Fruit fly (Drosophila melanogaster): ENCODE data around the gene CG11417.

Gene CG11417

dm6 chrX:1370104-1370802, 16.4 kb downstream of the CG11417 start, which contains the start of gene ssx (continued):
- TF ChIP-seq CG17361 (GFP tag; IDR thresholded peaks at IDR 0.05) = 0 out of 3 replicates have a peak, but pooled peaks have one; percentile 16
- TF ChIP-seq bcd (GFP tag; optimal IDR thresholded peaks at IDR 0.05) = peak; percentile 22
- TF ChIP-seq nmo (GFP tag; optimal IDR thresholded peaks at IDR 0.05) = peak; percentile 19
- TF ChIP-seq CG14014 (GFP tag; IDR thresholded peaks at IDR 0.05) = 0 out of 2 replicates have a peak, but pooled peaks have one; percentile 50
- TF ChIP-seq Opbp (GFP tag; IDR thresholded peaks at IDR 0.05; ENCODE audit: partially characterized antibody) = peak; percentile 80; the same call in 2 of the 3 replicates
- peak; percentile 65; the same call in 2 of the 3 replicates for TF ChIP-seq row (GFP tag; IDR thresholded peaks at IDR 0.05)
- no peak for TF ChIP-seq Dfd (GFP tag; optimal IDR thresholded peaks at IDR 0.05)
- TF ChIP-seq Sin3A (optimal IDR thresholded peaks at IDR 0.05) = peak; percentile 82
- peak; percentile 18 to 36 for TF ChIP-seq Pdp1 (GFP tag; optimal IDR thresholded peaks at IDR 0.05)
- peak; percentile 62 for TF ChIP-seq grn (GFP tag; optimal IDR thresholded peaks at IDR 0.05)
- TF ChIP-seq ewg (GFP tag; optimal IDR thresholded peaks at IDR 0.05) = peak; percentile 35
- TF ChIP-seq Ada2b (GFP tag; IDR thresholded peaks at IDR 0.05) = peak; percentile 31; the same call in 1 of the 2 replicates
- TF ChIP-seq ro (GFP tag; IDR thresholded peaks at IDR 0.05) = no peak
- TF ChIP-seq Awh (GFP tag; IDR thresholded peaks at IDR 0.05) = 0 out of 2 replicates have a peak, but pooled peaks have one; percentile 40
- TF ChIP-seq Poxn (GFP tag; IDR thresholded peaks at IDR 0.05) = 0 out of 2 replicates have a peak, but pooled peaks have one; percentile 11
- TF ChIP-seq hb (GFP tag; IDR thresholded peaks at IDR 0.05; ENCODE audit: partially characterized antibody) = peak; percentile 89
- TF ChIP-seq toy (GFP tag; IDR thresholded peaks at IDR 0.05) = no peak
- TF ChIP-seq Ets97D (GFP tag; optimal IDR thresholded peaks at IDR 0.05) = peak; percentile 31
- peak; percentile 20 for TF ChIP-seq PHDP (tag; optimal IDR thresholded peaks at IDR 0.05)
- peak; percentile 52 for TF ChIP-seq Hsf (GFP tag; optimal IDR thresholded peaks at IDR 0.05)
- TF ChIP-seq pnt (GFP tag; optimal IDR thresholded peaks at IDR 0.05) = peak; percentile 32
- peak; percentile 26 for TF ChIP-seq CG4617 (GFP tag; optimal IDR thresholded peaks at IDR 0.05; ENCODE audit: borderline replicate concordance)
- peak; percentile 14 for TF ChIP-seq bab2 (GFP tag; optimal IDR thresholded peaks at IDR 0.05)
- peak; percentile 36 for TF ChIP-seq sug (tag; optimal IDR thresholded peaks at IDR 0.05)
- peak; percentile 30 for TF ChIP-seq CG9797 (GFP tag; optimal IDR thresholded peaks at IDR 0.05)
- TF ChIP-seq btn (GFP tag; optimal IDR thresholded peaks at IDR 0.05) = no peak
- TF ChIP-seq pho (GFP tag; optimal IDR thresholded peaks at IDR 0.05) = peak; percentile 43
- TF ChIP-seq trem (tag; optimal IDR thresholded peaks at IDR 0.05) = peak; percentile 50
- TF ChIP-seq nau (GFP tag; optimal IDR thresholded peaks at IDR 0.05) = no peak
- TF ChIP-seq MESR4 (GFP tag; optimal IDR thresholded peaks at IDR 0.05) = peak; percentile 84
- peak; percentile 86 for TF ChIP-seq Scr (GFP tag; IDR thresholded peaks at IDR 0.05; ENCODE audit: partially characterized antibody)
- TF ChIP-seq CG11723 (GFP tag; optimal IDR thresholded peaks at IDR 0.05) = peak; percentile 1
- TF ChIP-seq CG1792 (GFP tag; optimal IDR thresholded peaks at IDR 0.05) = no peak
- TF ChIP-seq CG30431 (GFP tag; optimal IDR thresholded peaks at IDR 0.05) = no peak
- TF ChIP-seq CG2120 (GFP tag; optimal IDR thresholded peaks at IDR 0.05) = peak; percentile 74
- peak; percentile 21 for TF ChIP-seq CHES-1-like (GFP tag; optimal IDR thresholded peaks at IDR 0.05)
- peak; percentile 16 for TF ChIP-seq Bdp1 (GFP tag; optimal IDR thresholded peaks at IDR 0.05)
- peak; percentile 85 for TF ChIP-seq CG6791 (GFP tag; IDR thresholded peaks at IDR 0.05; ENCODE audit: partially characterized antibody)
- TF ChIP-seq CG10462 (GFP tag; optimal IDR thresholded peaks at IDR 0.05) = no peak
- peak; percentile 89; the same call in 2 of the 3 replicates for TF ChIP-seq CG7963 (GFP tag; IDR thresholded peaks at IDR 0.05; ENCODE audit: partially characterized antibody)
- peak; percentile 50 for TF ChIP-seq CG12391 (tag; optimal IDR thresholded peaks at IDR 0.05)
- TF ChIP-seq CoRest (tag; optimal IDR thresholded peaks at IDR 0.05) = peak; percentile 3
- TF ChIP-seq Ravus (GFP tag; IDR thresholded peaks at IDR 0.05) = no peak
- peak; percentile 36 for TF ChIP-seq jumu (GFP tag; optimal IDR thresholded peaks at IDR 0.05)
- TF ChIP-seq CG11085 (GFP tag; IDR thresholded peaks at IDR 0.05) = peak; percentile 19; the same call in 1 of the 2 replicates
- no peak for TF ChIP-seq ssp (GFP tag; IDR thresholded peaks at IDR 0.05)
- 0 out of 3 replicates have a peak, but pooled peaks have one; percentile 17 for TF ChIP-seq CG34422 (GFP tag; IDR thresholded peaks at IDR 0.05)
- no peak for TF ChIP-seq CG14050 (GFP tag; IDR thresholded peaks at IDR 0.05)
- TF ChIP-seq stwl (tag; optimal IDR thresholded peaks at IDR 0.05) = peak; percentile 82
